Worm (Caenorhabditis elegans) whole organism, young adult: ENCODE data around the gene srbc-9.

Source experiments
- C06A6.2 ChIP-seq: fragments of 200-800 bp; sonication (Bioruptor generic); conservative IDR thresholded peaks from 2 replicates; pipeline ENCODE4 v1.3.6; 2022; ENCODE audit warnings: missing genetic modification characterization, missing compliant biosample characterization
- F33H1.4 ChIP-seq: fragments of 200-800 bp; sonication (Bioruptor generic); IDR thresholded peaks from 2 replicates; pipeline ENCODE4 v1.3.6; 2022; ENCODE audit warnings: missing genetic modification reagents, missing genetic modification characterization, missing compliant biosample characterization
- F55B11.4 ChIP-seq: sonication (generic microtip); optimal IDR thresholded peaks from 2 replicates; lab custom pipeline; 2016; ENCODE audit warnings: missing compliant biosample characterization, missing genetic modification characterization, borderline replicate concordance; ENCODE audit not compliant: insufficient read depth
- Y53F4B.3 ChIP-seq: fragments of 200-800 bp; sonication (Bioruptor generic); IDR thresholded peaks from 2 replicates; pipeline ENCODE4 v1.3.6; 2022; ENCODE audit warnings: missing genetic modification reagents, missing genetic modification characterization, missing compliant biosample characterization
- Y56A3A.18 ChIP-seq: fragments of 200-800 bp; sonication (Bioruptor generic); IDR thresholded peaks from 2 replicates; pipeline ENCODE4 v1.3.6; 2022; ENCODE audit warnings: missing genetic modification reagents, missing genetic modification characterization, missing compliant biosample characterization
- Y95B8A.8 ChIP-seq: fragments of 200-800 bp; sonication (Bioruptor generic); IDR thresholded peaks from 2 replicates; pipeline ENCODE4 v1.3.6; 2022; ENCODE audit warnings: missing genetic modification reagents, missing genetic modification characterization, missing compliant biosample characterization
- ZK185.1 ChIP-seq: sonication (generic microtip); optimal IDR thresholded peaks from 2 replicates; lab custom pipeline; 2016; ENCODE audit warnings: mild to moderate bottlenecking, missing genetic modification characterization, missing compliant biosample characterization; ENCODE audit not compliant: poor library complexity, severe bottlenecking
- akir-1 ChIP-seq: fragments of 200-800 bp; sonication (Bioruptor generic); optimal IDR thresholded peaks from 2 replicates; lab custom pipeline; 2018; ENCODE audit warnings: mild to moderate bottlenecking, missing genetic modification characterization, moderate library complexity, missing compliant biosample characterization
- aptf-2 ChIP-seq: fragments of 200-800 bp; sonication (Bioruptor generic); conservative IDR thresholded peaks from 2 replicates; pipeline ENCODE4 v1.3.6; 2022; ENCODE audit warnings: missing genetic modification reagents, missing genetic modification characterization, missing compliant biosample characterization
- aptf-3 ChIP-seq: fragments of 200-800 bp; sonication (Bioruptor generic); IDR thresholded peaks from 2 replicates; pipeline ENCODE4 v1.3.6; 2022; ENCODE audit warnings: missing genetic modification characterization, missing compliant biosample characterization
- bed-1 ChIP-seq: fragments of 200-800 bp; sonication (Bioruptor generic); IDR thresholded peaks from 2 replicates; pipeline ENCODE4 v1.3.6; 2022; ENCODE audit warnings: missing genetic modification reagents, missing genetic modification characterization, missing compliant biosample characterization
- ccch-3 ChIP-seq: fragments of 200-800 bp; sonication (Bioruptor generic); optimal IDR thresholded peaks from 2 replicates; lab custom pipeline; 2018; ENCODE audit warnings: mild to moderate bottlenecking, missing genetic modification characterization, missing compliant biosample characterization
- cebp-2 ChIP-seq: fragments of 200-800 bp; sonication (Bioruptor generic); IDR thresholded peaks from 2 replicates; pipeline ENCODE4 v1.3.6; 2022; ENCODE audit warnings: missing genetic modification characterization, missing compliant biosample characterization
- ceh-27 ChIP-seq: fragments of 200-800 bp; sonication (Bioruptor generic); optimal IDR thresholded peaks from 2 replicates; lab custom pipeline; 2018; ENCODE audit warnings: mild to moderate bottlenecking, missing genetic modification characterization, moderate library complexity, missing compliant biosample characterization
- ceh-91 ChIP-seq: fragments of 200-800 bp; sonication (Bioruptor generic); IDR thresholded peaks from 2 replicates; pipeline ENCODE4 v1.3.6; 2022; ENCODE audit warnings: missing genetic modification reagents, missing genetic modification characterization, missing compliant biosample characterization
- dpl-1 ChIP-seq: fragments of 150-350 bp; optimal IDR thresholded peaks from 2 replicates; lab custom pipeline; 2014; ENCODE audit warnings: missing biosample characterization, missing genetic modification reagents, missing genetic modification characterization
- egl-18 ChIP-seq: fragments of 200-800 bp; sonication (Bioruptor generic); IDR thresholded peaks from 2 replicates; pipeline ENCODE4 v1.3.6; 2022; ENCODE audit warnings: missing genetic modification reagents, missing genetic modification characterization, missing compliant biosample characterization
- hsf-1 ChIP-seq: fragments of 200-800 bp; sonication (Bioruptor generic); IDR thresholded peaks from 2 replicates; pipeline ENCODE4 v1.3.6; 2022; ENCODE audit warnings: missing genetic modification reagents, missing genetic modification characterization, missing compliant biosample characterization
- lsl-1 ChIP-seq: fragments of 200-800 bp; sonication (Bioruptor generic); optimal IDR thresholded peaks from 2 replicates; lab custom pipeline; 2018; ENCODE audit warnings: mild to moderate bottlenecking, missing genetic modification characterization, moderate library complexity, missing compliant biosample characterization
- madf-3 ChIP-seq: fragments of 200-800 bp; sonication (Bioruptor generic); IDR thresholded peaks from 2 replicates; pipeline ENCODE4 v1.3.6; 2022; ENCODE audit warnings: missing genetic modification reagents, missing genetic modification characterization, missing compliant biosample characterization
- madf-8 ChIP-seq: fragments of 200-800 bp; sonication (Bioruptor generic); conservative IDR thresholded peaks from 2 replicates; pipeline ENCODE4 v1.3.6; 2022; ENCODE audit warnings: missing genetic modification reagents, missing genetic modification characterization, missing compliant biosample characterization
- mcd-1 ChIP-seq: fragments of 200-800 bp; sonication (Bioruptor generic); IDR thresholded peaks from 2 replicates; pipeline ENCODE4 v1.3.6; 2022; ENCODE audit warnings: missing genetic modification reagents, missing genetic modification characterization, missing compliant biosample characterization
- mxl-1 ChIP-seq: sonication (generic microtip); optimal IDR thresholded peaks from 2 replicates; lab custom pipeline; 2016; ENCODE audit warnings: missing genetic modification characterization, missing compliant biosample characterization
- nhr-179 ChIP-seq: sonication (generic microtip); optimal IDR thresholded peaks from 2 replicates; lab custom pipeline; 2016; ENCODE audit warnings: mild to moderate bottlenecking, missing genetic modification characterization, missing compliant biosample characterization
- nhr-80 ChIP-seq: sonication (generic microtip); optimal IDR thresholded peaks from 2 replicates; lab custom pipeline; 2016; ENCODE audit warnings: missing genetic modification characterization, missing compliant biosample characterization
- pbrm-1 ChIP-seq: fragments of 200-800 bp; sonication (Bioruptor generic); IDR thresholded peaks from 2 replicates; pipeline ENCODE4 v1.3.6; 2022; ENCODE audit warnings: missing genetic modification reagents, missing genetic modification characterization, missing compliant biosample characterization
- rec-8 ChIP-seq, 2 experiments: sonication (generic microtip); optimal IDR thresholded peaks; 2 replicates each; lab custom pipeline; 2016; ENCODE audit warnings: mild to moderate bottlenecking in 2 of 2, missing genetic modification characterization in 2 of 2, missing genetic modification reagents in 2 of 2, missing genotype in 2 of 2, missing biosample characterization in 1 of 2, missing compliant biosample characterization in 1 of 2, moderate library complexity in 1 of 2
- repo-1 ChIP-seq: sonication (generic microtip); optimal IDR thresholded peaks from 2 replicates; lab custom pipeline; 2017; ENCODE audit warnings: mild to moderate bottlenecking, missing genetic modification characterization, missing compliant biosample characterization
- rpc-1 ChIP-seq, 2 experiments: fragments of 150-350 bp in 1 of 2; sonication (generic microtip) in 1 of 2; optimal IDR thresholded peaks; 2 replicates each; lab custom pipeline; 2014 to 2018; ENCODE audit warnings: missing biosample characterization in 1 of 2, missing genetic modification characterization in 1 of 2, missing genetic modification reagents in 1 of 2, missing genotype in 1 of 2
- snpc-3.4 ChIP-seq: sonication (generic microtip); optimal IDR thresholded peaks from 2 replicates; lab custom pipeline; 2017; ENCODE audit warnings: missing genetic modification characterization, mild to moderate bottlenecking, missing compliant biosample characterization, antibody characterized with exemption, moderate library complexity, missing genotype, missing genetic modification reagents
- snpc-4 ChIP-seq, 5 experiments: fragments of 150-350 bp in 1 of 5; sonication (generic microtip) in 4 of 5; optimal IDR thresholded peaks; 2 replicates each; lab custom pipeline; 2014 to 2018; ENCODE audit warnings: missing genetic modification characterization in 5 of 5, missing biosample characterization in 3 of 5, antibody characterized with exemption in 2 of 5, mild to moderate bottlenecking in 2 of 5, missing compliant biosample characterization in 2 of 5, missing genotype in 2 of 5, moderate library complexity in 2 of 5, missing genetic modification reagents in 1 of 5
- somi-1 ChIP-seq: fragments of 200-800 bp; sonication (Bioruptor generic); optimal IDR thresholded peaks from 2 replicates; lab custom pipeline; 2018; ENCODE audit warnings: mild to moderate bottlenecking, missing genetic modification characterization, missing compliant biosample characterization
- tbp1 ChIP-seq: fragments of 200-800 bp; sonication (Bioruptor generic); optimal IDR thresholded peaks from 2 replicates; lab custom pipeline; 2018; ENCODE audit warnings: mild to moderate bottlenecking, missing genetic modification characterization, missing compliant biosample characterization
- xnd-1 ChIP-seq: sonication (generic microtip); optimal IDR thresholded peaks from 2 replicates; lab custom pipeline; 2016; ENCODE audit warnings: missing genotype, missing genetic modification reagents, missing genetic modification characterization, missing compliant biosample characterization
- ztf-18 ChIP-seq: sonication (generic microtip); optimal IDR thresholded peaks from 2 replicates; lab custom pipeline; 2016; ENCODE audit warnings: missing genotype, mild to moderate bottlenecking, missing genetic modification characterization, missing compliant biosample characterization
- ztf-3 ChIP-seq: fragments of 200-800 bp; sonication (Bioruptor generic); optimal IDR thresholded peaks from 2 replicates; lab custom pipeline; 2018; ENCODE audit warnings: mild to moderate bottlenecking, missing genetic modification characterization, missing compliant biosample characterization

Gene srbc-9

DNA sequence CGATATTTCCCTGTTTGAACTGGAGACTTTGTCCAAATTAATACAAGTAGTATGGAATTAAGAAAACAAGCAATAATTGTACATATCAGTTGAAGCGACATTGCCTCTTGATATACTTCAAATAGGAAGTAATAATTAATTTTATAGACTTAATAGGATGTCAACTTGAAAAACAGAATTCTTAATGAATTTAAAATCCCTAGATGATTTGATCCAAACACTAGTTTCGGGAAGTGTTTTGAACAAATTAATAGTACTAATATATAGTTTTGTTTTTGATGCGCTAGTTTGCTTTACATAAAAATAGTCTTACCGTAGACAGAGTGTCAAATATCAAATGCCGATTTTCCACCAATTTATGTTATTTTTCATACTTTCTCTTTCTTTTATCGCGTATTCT lies 11.8 kb downstream of the srbc-9 start, which contains the start of gene str-190:
Gene str-190 (minus strand): TSS at position 101 of the 400 bp plus-strand sequence.
- no peak for TF ChIP-seq aptf-2 (GFP tag; lab: Robert Waterston, UW)
- no peak for TF ChIP-seq nhr-80 (tag; lab: Kevin White, UChicago)
- no peak for TF ChIP-seq ceh-91 (GFP tag; lab: Robert Waterston, UW)
- no peak for TF ChIP-seq tbp1
- TF ChIP-seq xnd-1 = no peak
- no peak for TF ChIP-seq madf-3
- no peak for TF ChIP-seq bed-1 (GFP tag; lab: Robert Waterston, UW)
- no peak for TF ChIP-seq ZK185.1 (tag; lab: Kevin White, UChicago)
- no peak for TF ChIP-seq snpc-3.4 (tag; lab: Kevin White, UChicago)
- no peak for TF ChIP-seq mcd-1
- no peak for TF ChIP-seq repo-1 (tag; lab: Kevin White, UChicago)
- no peak for TF ChIP-seq Y53F4B.3 (GFP tag; lab: Robert Waterston, UW)
- no peak for TF ChIP-seq mxl-1 (tag; lab: Kevin White, UChicago)
- TF ChIP-seq snpc-4 (GFP tag; optimal IDR thresholded peaks at IDR 0.05; lab: Kevin White, UChicago) = no peak
- TF ChIP-seq snpc-4 (tag; optimal IDR thresholded peaks at IDR 0.05; lab: Kevin White, UChicago) = no peak

DNA sequence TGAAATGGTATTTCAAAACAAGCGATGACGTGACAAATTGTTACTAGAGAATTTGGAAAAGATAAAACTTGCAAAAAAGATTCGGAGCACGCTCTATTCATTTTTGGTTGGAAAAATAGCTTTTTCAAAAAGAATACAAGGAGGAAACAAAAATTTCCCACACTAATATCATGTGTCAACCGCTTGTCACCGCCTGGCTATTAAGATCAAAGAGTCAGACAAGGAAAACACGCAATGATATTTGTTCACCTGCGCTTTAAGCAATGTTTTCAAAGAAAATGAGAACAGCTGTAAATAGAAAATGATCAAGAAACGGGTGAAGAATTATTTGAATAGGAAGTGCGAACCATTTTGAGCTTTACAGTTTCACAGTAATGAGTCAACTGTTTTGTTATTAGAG lies 13.5 kb downstream of the srbc-9 start, which contains the start of gene srh-125:
Gene srh-125 (minus strand): TSS at position 101 of the 400 bp plus-strand sequence.
- TF ChIP-seq rpc-1 (optimal IDR thresholded peaks at IDR 0.05; lab: Kevin White, UChicago) = no peak
- no peak for TF ChIP-seq rpc-1 (tag; optimal IDR thresholded peaks at IDR 0.05; lab: Kevin White, UChicago)
- TF ChIP-seq somi-1 (GFP tag; lab: Kevin White, UChicago) = no peak
- no peak for TF ChIP-seq rec-8 (tag; optimal IDR thresholded peaks at IDR 0.05; lab: Kevin White, UChicago)
- no peak for TF ChIP-seq ceh-27 (GFP tag; lab: Kevin White, UChicago)
- TF ChIP-seq Y56A3A.18 (GFP tag; lab: Robert Waterston, UW) = no peak
- no peak for TF ChIP-seq hsf-1 (GFP tag; lab: Robert Waterston, UW)
- TF ChIP-seq akir-1 = no peak
- no peak for TF ChIP-seq madf-8 (GFP tag; lab: Robert Waterston, UW)

ce11 chrV:7472815-7473214 lies 17.4 kb downstream of the srbc-9 start, which contains the start of gene str-28:
TSS of gene str-28 (minus strand) at chrV:7472915.
- TF ChIP-seq aptf-3 (GFP tag; lab: Robert Waterston, UW) = no peak
- no peak for TF ChIP-seq F55B11.4 (tag; lab: Kevin White, UChicago)
- no peak for TF ChIP-seq cebp-2 (GFP tag; lab: Robert Waterston, UW)
- TF ChIP-seq pbrm-1 (GFP tag; lab: Robert Waterston, UW) = no peak
- no peak for TF ChIP-seq F33H1.4 (GFP tag; lab: Robert Waterston, UW)
- no peak for TF ChIP-seq xnd-1
- no peak for TF ChIP-seq tbp1
- no peak for TF ChIP-seq ztf-3 (GFP tag; lab: Kevin White, UChicago)
- TF ChIP-seq bed-1 (GFP tag; lab: Robert Waterston, UW) = no peak
- no peak for TF ChIP-seq C06A6.2
- TF ChIP-seq dpl-1 = no peak
- TF ChIP-seq ztf-18 = no peak
- no peak for TF ChIP-seq Y56A3A.18 (GFP tag; lab: Robert Waterston, UW)
- TF ChIP-seq lsl-1 = no peak
- TF ChIP-seq Y95B8A.8 = no peak
- TF ChIP-seq madf-3 = no peak
- no peak for TF ChIP-seq egl-18 (GFP tag; lab: Robert Waterston, UW)
- TF ChIP-seq ccch-3 (GFP tag; lab: Kevin White, UChicago) = no peak
- no peak for TF ChIP-seq nhr-179 (tag; lab: Kevin White, UChicago)
